Worm (Caenorhabditis elegans) whole organism, L3 larva: Measurements from ENCODE around the gene ins-39.

Experiments
- R02D3.7 ChIP-seq: fragments of 150-350 bp; optimal IDR thresholded peaks from 2 replicates; lab custom pipeline; 2014; ENCODE audit warnings: missing biosample characterization, missing genetic modification characterization
- aly-2 ChIP-seq: fragments of 150-350 bp; optimal IDR thresholded peaks from 2 replicates; lab custom pipeline; 2014; ENCODE audit warnings: missing biosample characterization, missing genetic modification characterization
- ceh-28 ChIP-seq: fragments of 150-350 bp; optimal IDR thresholded peaks from 2 replicates; lab custom pipeline; 2014; ENCODE audit warnings: missing biosample characterization, missing genetic modification reagents, missing genetic modification characterization
- ceh-82 ChIP-seq: fragments of 150-350 bp; optimal IDR thresholded peaks from 2 replicates; lab custom pipeline; 2014; ENCODE audit warnings: missing biosample characterization, missing genetic modification characterization
- daf-12 ChIP-seq: fragments of 150-350 bp; optimal IDR thresholded peaks from 2 replicates; lab custom pipeline; 2014; ENCODE audit warnings: missing biosample characterization, missing genetic modification reagents, missing genetic modification characterization
- egl-5 ChIP-seq: fragments of 150-350 bp; optimal IDR thresholded peaks from 2 replicates; lab custom pipeline; 2017; ENCODE audit warnings: missing biosample characterization, missing genetic modification reagents, missing genetic modification characterization, inconsistent platforms
- elt-2 ChIP-seq: sonication (generic microtip); optimal IDR thresholded peaks from 2 replicates; lab custom pipeline; 2016; ENCODE audit warnings: missing genetic modification reagents, mild to moderate bottlenecking, missing genetic modification characterization, missing compliant biosample characterization
- fkh-2 ChIP-seq: fragments of 150-350 bp; optimal IDR thresholded peaks from 2 replicates; lab custom pipeline; 2014; ENCODE audit warnings: missing biosample characterization, missing genetic modification reagents, missing genetic modification characterization
- fos-1 ChIP-seq: fragments of 150-350 bp; optimal IDR thresholded peaks from 2 replicates; lab custom pipeline; 2014; ENCODE audit warnings: missing biosample characterization, missing genetic modification characterization
- jun-1 ChIP-seq: fragments of 150-350 bp; optimal IDR thresholded peaks from 2 replicates; lab custom pipeline; 2014; ENCODE audit warnings: missing biosample characterization, missing genetic modification reagents, missing genetic modification characterization
- lin-15B ChIP-seq: fragments of 150-350 bp; optimal IDR thresholded peaks from 2 replicates; lab custom pipeline; 2014; ENCODE audit warnings: missing biosample characterization, missing genetic modification characterization
- lsy-12 ChIP-seq: sonication (generic microtip); optimal IDR thresholded peaks from 2 replicates; lab custom pipeline; 2016; ENCODE audit warnings: mild to moderate bottlenecking, missing genetic modification characterization, missing compliant biosample characterization
- mml-1 ChIP-seq: fragments of 150-350 bp; sonication (generic microtip); optimal IDR thresholded peaks from 3 replicates; lab custom pipeline; 2014; ENCODE audit warnings: missing biosample characterization, missing genetic modification characterization
- nfya-1 ChIP-seq: sonication (generic microtip); optimal IDR thresholded peaks from 2 replicates; lab custom pipeline; 2017; ENCODE audit warnings: missing genetic modification characterization, mild to moderate bottlenecking, missing compliant biosample characterization, antibody characterized with exemption, moderate library complexity; ENCODE audit not compliant: insufficient read depth
- nhr-11 ChIP-seq: fragments of 150-350 bp; optimal IDR thresholded peaks from 2 replicates; lab custom pipeline; 2014; ENCODE audit warnings: missing biosample characterization, missing genetic modification characterization
- nhr-25 ChIP-seq: sonication (generic microtip); optimal IDR thresholded peaks from 2 replicates; lab custom pipeline; 2017; ENCODE audit warnings: missing biosample characterization, missing genetic modification characterization
- nhr-28 ChIP-seq: fragments of 150-350 bp; optimal IDR thresholded peaks from 2 replicates; lab custom pipeline; 2014; ENCODE audit warnings: missing biosample characterization, missing genetic modification characterization
- nhr-67 ChIP-seq: fragments of 150-350 bp; optimal IDR thresholded peaks from 2 replicates; lab custom pipeline; 2014; ENCODE audit warnings: missing biosample characterization, missing genetic modification characterization
- nhr-76 ChIP-seq: fragments of 150-350 bp; sonication (generic microtip); optimal IDR thresholded peaks from 5 replicates; lab custom pipeline; 2014; ENCODE audit warnings: missing biosample characterization, missing genetic modification characterization
- pqm-1 ChIP-seq: fragments of 150-350 bp; optimal IDR thresholded peaks from 2 replicates; lab custom pipeline; 2017; ENCODE audit warnings: missing biosample characterization, missing genetic modification characterization, inconsistent platforms
- sea-2 ChIP-seq: fragments of 150-350 bp; sonication (generic microtip); optimal IDR thresholded peaks from 4 replicates; lab custom pipeline; 2014; ENCODE audit warnings: missing biosample characterization, missing genetic modification reagents, missing genetic modification characterization
- snpc-4 ChIP-seq: fragments of 150-350 bp; optimal IDR thresholded peaks from 2 replicates; lab custom pipeline; 2014; ENCODE audit warnings: missing biosample characterization, missing genetic modification characterization
- tbx-2 ChIP-seq: sonication (generic microtip); optimal IDR thresholded peaks from 2 replicates; lab custom pipeline; 2016; ENCODE audit warnings: mild to moderate bottlenecking, missing genetic modification characterization, missing compliant biosample characterization
- unc-39 ChIP-seq: sonication (generic microtip); optimal IDR thresholded peaks from 4 replicates; lab custom pipeline; 2017; ENCODE audit warnings: missing biosample characterization, missing genetic modification characterization
- ztf-11 ChIP-seq: fragments of 150-350 bp; optimal IDR thresholded peaks from 2 replicates; lab custom pipeline; 2014; ENCODE audit warnings: missing biosample characterization, missing genetic modification characterization

Gene ins-39

DNA sequence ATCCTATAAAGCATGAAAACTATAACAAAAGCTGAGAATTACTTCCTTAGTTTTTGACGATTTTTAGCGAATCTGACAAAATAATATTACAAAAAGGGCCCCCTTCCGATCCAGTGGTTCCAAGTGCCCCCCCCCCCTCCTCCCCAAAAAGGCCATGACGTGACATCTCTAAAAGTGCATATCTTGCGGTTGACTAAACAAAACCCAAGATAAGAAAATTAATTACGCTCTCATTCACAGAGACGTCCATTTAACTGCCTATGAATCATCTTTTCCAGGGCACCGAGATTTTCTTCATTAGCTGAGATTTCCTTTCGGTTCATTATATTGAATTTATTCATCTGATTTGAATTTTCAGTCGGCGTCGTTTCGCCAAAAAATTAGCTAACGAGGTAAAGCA is 44.4 kb downstream of the ins-39 start, which contains the start of gene inso-1:
TSS of gene inso-1 (plus strand) at position 301 of the 400 bp plus-strand sequence.
- no peak for TF ChIP-seq sea-2 (GFP tag; lab: Kevin White, UChicago)
- no peak for TF ChIP-seq mml-1
- TF ChIP-seq lin-15B (tag; lab: Kevin White, UChicago): no peak
- no peak for TF ChIP-seq pqm-1 (tag; lab: Kevin White, UChicago)
- TF ChIP-seq snpc-4 (tag; lab: Kevin White, UChicago): no peak
- no peak for TF ChIP-seq ceh-28 (tag; lab: Kevin White, UChicago)
- no peak for TF ChIP-seq nhr-25 (tag; lab: Kevin White, UChicago)
- TF ChIP-seq tbx-2 (tag; lab: Kevin White, UChicago): no peak
- TF ChIP-seq nhr-76: no peak
- TF ChIP-seq fos-1: no peak
- no peak for TF ChIP-seq nfya-1
- no peak for TF ChIP-seq egl-5
- no peak for TF ChIP-seq ztf-11
- no peak for TF ChIP-seq nhr-11 (tag; lab: Kevin White, UChicago)

- TF ChIP-seq R02D3.7 (tag; lab: Kevin White, UChicago) (no peak), unc-39 (tag; lab: Kevin White, UChicago) (no peak), sea-2 (GFP tag; lab: Kevin White, UChicago) (no peak), daf-12 (tag; lab: Kevin White, UChicago) (no peak), fkh-2 (tag; lab: Kevin White, UChicago) (no peak), fos-1 (no peak)
Measured at ce11 chrX:1295713-1296112, 48.5 kb downstream of the ins-39 start.

DNA sequence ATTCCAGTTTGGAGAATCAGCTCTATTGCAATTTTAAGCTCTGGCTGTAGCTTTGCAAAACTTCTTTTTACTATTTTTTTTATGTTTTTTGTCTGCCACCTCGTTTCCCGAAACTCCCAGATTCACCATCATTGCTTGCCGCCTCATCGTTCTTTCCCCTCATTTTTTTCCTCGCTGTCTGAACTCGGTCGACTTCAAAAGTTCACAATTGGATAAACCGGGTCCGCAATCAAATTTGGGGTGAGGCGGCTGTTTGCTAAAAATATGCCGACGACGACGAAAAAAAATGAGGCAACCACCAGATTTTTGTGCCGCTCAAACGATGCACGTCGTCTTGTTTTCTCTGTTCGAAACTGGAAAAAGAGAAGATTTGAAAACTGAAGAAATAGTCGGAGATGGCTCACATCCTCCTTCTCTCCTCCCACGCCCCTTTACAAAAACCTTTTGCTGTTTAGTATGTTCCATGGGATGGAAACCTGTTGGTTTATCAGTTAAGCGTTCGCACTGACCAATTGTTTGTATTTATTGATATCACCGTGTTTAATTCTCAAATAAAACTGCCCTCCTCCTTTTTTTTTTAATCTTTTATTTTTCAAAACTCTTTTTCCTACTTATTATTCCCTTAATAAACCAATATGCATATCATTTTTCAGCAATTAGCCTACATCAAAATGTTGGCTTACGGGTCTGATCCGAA is 49.5 kb downstream of the ins-39 start, which contains the start of gene dop-4:
TSS of gene dop-4 (plus strand) at position 647 of the 697 bp plus-strand sequence.
- TF ChIP-seq nhr-25 (tag; lab: Kevin White, UChicago): no peak
- no peak for TF ChIP-seq sea-2 (GFP tag; lab: Kevin White, UChicago)
- no peak for TF ChIP-seq tbx-2 (tag; lab: Kevin White, UChicago)
- TF ChIP-seq R02D3.7 (tag; lab: Kevin White, UChicago): no peak
- no peak for TF ChIP-seq nhr-28 (tag; lab: Kevin White, UChicago)
- TF ChIP-seq aly-2 (tag; lab: Kevin White, UChicago): no peak
- no peak for TF ChIP-seq lsy-12 (tag; lab: Kevin White, UChicago)
- no peak for TF ChIP-seq nhr-67 (tag; lab: Kevin White, UChicago)
- no peak for TF ChIP-seq jun-1
- no peak for TF ChIP-seq ceh-82
- TF ChIP-seq elt-2 (tag; lab: Kevin White, UChicago): no peak
